Worm (Caenorhabditis elegans) whole organism, L4 larva: ENCODE measurements around the gene F27E5.7.

Experiments
- D1046.2 ChIP-seq: fragments of 200-800 bp; sonication (Bioruptor generic); IDR thresholded peaks from 2 replicates; pipeline ENCODE4 v1.3.6; 2022; ENCODE audit warnings: missing genetic modification characterization, missing compliant biosample characterization
- F10B5.3 ChIP-seq: sonication (generic microtip); optimal IDR thresholded peaks from 2 replicates; lab custom pipeline; 2016; ENCODE audit warnings: mild to moderate bottlenecking, missing genetic modification characterization, missing compliant biosample characterization
- F26F4.8 ChIP-seq: fragments of 200-800 bp; sonication (Bioruptor generic); conservative IDR thresholded peaks from 2 replicates; pipeline ENCODE4 v1.3.6; 2022; ENCODE audit warnings: missing genetic modification characterization, missing compliant biosample characterization
- F37D6.2 ChIP-seq: sonication (generic microtip); optimal IDR thresholded peaks from 2 replicates; lab custom pipeline; 2016; ENCODE audit warnings: mild to moderate bottlenecking, missing genetic modification characterization, missing compliant biosample characterization
- F49E8.2 ChIP-seq: sonication (generic microtip); optimal IDR thresholded peaks from 2 replicates; lab custom pipeline; 2016; ENCODE audit warnings: missing compliant biosample characterization, mild to moderate bottlenecking, missing genetic modification characterization, borderline replicate concordance
- R02D3.7 ChIP-seq: fragments of 150-350 bp; sonication (generic microtip); optimal IDR thresholded peaks from 3 replicates; lab custom pipeline; 2014; ENCODE audit warnings: missing biosample characterization, missing genetic modification characterization
- T20F7.1 ChIP-seq: fragments of 200-800 bp; sonication (Bioruptor generic); optimal IDR thresholded peaks from 2 replicates; lab custom pipeline; 2018; ENCODE audit warnings: mild to moderate bottlenecking, missing genetic modification characterization, missing compliant biosample characterization
- ZK546.5 ChIP-seq, 2 experiments: sonication (generic microtip); optimal IDR thresholded peaks; 2 replicates each; lab custom pipeline; 2017; ENCODE audit warnings: missing biosample characterization in 2 of 2, missing genetic modification characterization in 2 of 2
- aly-2 ChIP-seq: sonication (generic microtip); optimal IDR thresholded peaks from 2 replicates; lab custom pipeline; 2018; ENCODE audit warnings: missing biosample characterization, missing genetic modification characterization
- attf-4 ChIP-seq: sonication (generic microtip); optimal IDR thresholded peaks from 3 replicates; lab custom pipeline; 2017; ENCODE audit warnings: missing biosample characterization, missing genetic modification characterization
- ceh-32 ChIP-seq: sonication (generic microtip); optimal IDR thresholded peaks from 2 replicates; lab custom pipeline; 2016; ENCODE audit warnings: mild to moderate bottlenecking, missing genetic modification characterization, missing compliant biosample characterization; ENCODE audit not compliant: poor library complexity
- ceh-62 ChIP-seq: sonication (generic microtip); optimal IDR thresholded peaks from 2 replicates; lab custom pipeline; 2017; ENCODE audit warnings: missing biosample characterization, missing genetic modification characterization
- cey-2 ChIP-seq: sonication (generic microtip); optimal IDR thresholded peaks from 3 replicates; lab custom pipeline; 2017; ENCODE audit warnings: missing genetic modification characterization, mild to moderate bottlenecking, missing compliant biosample characterization, antibody characterized with exemption, borderline replicate concordance; ENCODE audit not compliant: insufficient read depth
- daf-12 ChIP-seq: fragments of 150-350 bp; optimal IDR thresholded peaks from 2 replicates; lab custom pipeline; 2014; ENCODE audit warnings: missing biosample characterization, missing genetic modification reagents, missing genetic modification characterization
- daf-16 ChIP-seq, 3 experiments: sonication (generic microtip); optimal IDR thresholded peaks; 2 replicates each; lab custom pipeline; 2016 to 2017; ENCODE audit warnings: missing genetic modification characterization in 3 of 3, missing genetic modification reagents in 3 of 3, mild to moderate bottlenecking in 2 of 3, missing compliant biosample characterization in 2 of 3, missing biosample characterization in 1 of 3, moderate library complexity in 1 of 3
- daf-19 ChIP-seq: fragments of 200-800 bp; sonication (Bioruptor generic); conservative IDR thresholded peaks from 2 replicates; pipeline ENCODE4 v1.3.6; 2022; ENCODE audit warnings: missing genetic modification characterization, missing compliant biosample characterization
- dmd-6 ChIP-seq: fragments of 200-800 bp; sonication (Bioruptor generic); IDR thresholded peaks from 2 replicates; pipeline ENCODE4 v1.3.6; 2022; ENCODE audit warnings: missing genetic modification reagents, missing genetic modification characterization, missing compliant biosample characterization
- dmd-8 ChIP-seq: fragments of 200-800 bp; sonication (Bioruptor generic); IDR thresholded peaks from 2 replicates; pipeline ENCODE4 v1.3.6; 2022; ENCODE audit warnings: missing genetic modification characterization, missing compliant biosample characterization
- dve-1 ChIP-seq: sonication (generic microtip); optimal IDR thresholded peaks from 2 replicates; lab custom pipeline; 2017; ENCODE audit warnings: antibody characterized with exemption, mild to moderate bottlenecking, missing genetic modification characterization, missing compliant biosample characterization; ENCODE audit not compliant: insufficient read depth
- egl-27 ChIP-seq: sonication (generic microtip); optimal IDR thresholded peaks from 3 replicates; lab custom pipeline; 2017; ENCODE audit warnings: missing biosample characterization, missing genetic modification reagents, missing genetic modification characterization
- egl-43 ChIP-seq: fragments of 200-800 bp; sonication (Bioruptor generic); IDR thresholded peaks from 2 replicates; pipeline ENCODE4 v1.3.6; 2022; ENCODE audit warnings: missing genetic modification reagents, missing genetic modification characterization, missing compliant biosample characterization
- hlh-11 ChIP-seq: fragments of 200-800 bp; sonication (Bioruptor generic); optimal IDR thresholded peaks from 2 replicates; lab custom pipeline; 2018; ENCODE audit warnings: mild to moderate bottlenecking, missing genetic modification characterization, missing compliant biosample characterization
- hlh-30 ChIP-seq: sonication (generic microtip); optimal IDR thresholded peaks from 2 replicates; lab custom pipeline; 2017; ENCODE audit warnings: antibody characterized with exemption, mild to moderate bottlenecking, missing genetic modification characterization, missing compliant biosample characterization; ENCODE audit not compliant: insufficient read depth
- lim-7 ChIP-seq: fragments of 200-800 bp; sonication (Bioruptor generic); IDR thresholded peaks from 2 replicates; pipeline ENCODE4 v1.3.6; 2022; ENCODE audit warnings: missing genetic modification characterization, missing compliant biosample characterization
- lin-13 ChIP-seq: fragments of 150-350 bp; optimal IDR thresholded peaks from 2 replicates; lab custom pipeline; 2014; ENCODE audit warnings: missing biosample characterization, missing genetic modification reagents, missing genetic modification characterization
- lin-29 ChIP-seq: fragments of 200-800 bp; sonication (Bioruptor generic); IDR thresholded peaks from 2 replicates; pipeline ENCODE4 v1.3.6; 2022; ENCODE audit warnings: missing genetic modification reagents, missing genetic modification characterization, missing compliant biosample characterization
- lin-38 ChIP-seq: fragments of 200-800 bp; sonication (Bioruptor generic); IDR thresholded peaks from 2 replicates; pipeline ENCODE4 v1.3.6; 2022; ENCODE audit warnings: missing genetic modification reagents, missing genetic modification characterization, missing compliant biosample characterization
- lir-3 ChIP-seq: sonication (generic microtip); optimal IDR thresholded peaks from 2 replicates; lab custom pipeline; 2016; ENCODE audit warnings: mild to moderate bottlenecking, missing genetic modification characterization, missing compliant biosample characterization
- madf-5 ChIP-seq, 2 experiments: fragments of 200-800 bp; sonication (Bioruptor generic); IDR thresholded peaks; 2 replicates each; pipeline ENCODE4 v1.3.6; 2022; ENCODE audit warnings: missing compliant biosample characterization in 2 of 2, missing genetic modification characterization in 2 of 2
- mep-1 ChIP-seq: fragments of 150-350 bp; sonication (generic microtip); optimal IDR thresholded peaks from 3 replicates; lab custom pipeline; 2014; ENCODE audit warnings: missing biosample characterization, missing genetic modification characterization
- mxl-2 ChIP-seq: fragments of 200-800 bp; sonication (Bioruptor generic); conservative IDR thresholded peaks from 2 replicates; pipeline ENCODE4 v1.3.6; 2022; ENCODE audit warnings: missing genetic modification reagents, missing genetic modification characterization, missing compliant biosample characterization
- nhr-10 ChIP-seq: fragments of 150-350 bp; optimal IDR thresholded peaks from 2 replicates; lab custom pipeline; 2014; ENCODE audit warnings: missing biosample characterization, missing genetic modification characterization
- nhr-102 ChIP-seq: sonication (generic microtip); optimal IDR thresholded peaks from 2 replicates; lab custom pipeline; 2016; ENCODE audit warnings: mild to moderate bottlenecking, missing genetic modification characterization, moderate library complexity, missing compliant biosample characterization
- nhr-11 ChIP-seq: fragments of 150-350 bp; optimal IDR thresholded peaks from 2 replicates; lab custom pipeline; 2014; ENCODE audit warnings: missing biosample characterization, missing genetic modification characterization
- nhr-28 ChIP-seq: fragments of 150-350 bp; optimal IDR thresholded peaks from 2 replicates; lab custom pipeline; 2014; ENCODE audit warnings: missing biosample characterization, missing genetic modification characterization
- nhr-41 ChIP-seq: fragments of 200-800 bp; sonication (Bioruptor generic); IDR thresholded peaks from 2 replicates; pipeline ENCODE4 v1.3.6; 2022; ENCODE audit warnings: missing genetic modification reagents, missing genetic modification characterization, missing compliant biosample characterization
- nhr-42 ChIP-seq: fragments of 200-800 bp; sonication (Bioruptor generic); IDR thresholded peaks from 2 replicates; pipeline ENCODE4 v1.3.6; 2022; ENCODE audit warnings: missing genetic modification characterization, missing compliant biosample characterization
- nhr-6 ChIP-seq: fragments of 150-350 bp; optimal IDR thresholded peaks from 2 replicates; lab custom pipeline; 2014; ENCODE audit warnings: missing biosample characterization, missing genetic modification characterization
- nhr-77 ChIP-seq: fragments of 150-350 bp; optimal IDR thresholded peaks from 2 replicates; lab custom pipeline; 2014; ENCODE audit warnings: missing biosample characterization, missing genetic modification characterization
- pha-4 ChIP-seq, 2 experiments: fragments of 150-350 bp in 1 of 2; fragments of 200-800 bp in 1 of 2; sonication (Bioruptor generic) in 1 of 2; IDR thresholded peaks in 1 of 2; optimal IDR thresholded peaks in 1 of 2; 2 replicates each; pipeline versions ENCODE4 v1.3.6 to Lab custom; 2014 to 2022; ENCODE audit warnings: missing genetic modification characterization in 2 of 2, missing genetic modification reagents in 2 of 2, missing biosample characterization in 1 of 2, missing compliant biosample characterization in 1 of 2
- php-3 ChIP-seq: fragments of 200-800 bp; sonication (Bioruptor generic); IDR thresholded peaks from 2 replicates; pipeline ENCODE4 v1.3.6; 2022; ENCODE audit warnings: missing genetic modification reagents, missing genetic modification characterization, missing compliant biosample characterization
- pqm-1 ChIP-seq: sonication (generic microtip); optimal IDR thresholded peaks from 2 replicates; lab custom pipeline; 2017; ENCODE audit warnings: missing biosample characterization, missing genetic modification characterization
- rbr-2 ChIP-seq: sonication (generic microtip); optimal IDR thresholded peaks from 2 replicates; lab custom pipeline; 2016; ENCODE audit warnings: missing genotype, missing genetic modification characterization, missing compliant biosample characterization
- snpc-4 ChIP-seq: fragments of 150-350 bp; optimal IDR thresholded peaks from 2 replicates; lab custom pipeline; 2014; ENCODE audit warnings: missing biosample characterization, missing genetic modification characterization
- tag-97 ChIP-seq: fragments of 200-800 bp; sonication (Bioruptor generic); IDR thresholded peaks from 2 replicates; pipeline ENCODE4 v1.3.6; 2022; ENCODE audit warnings: missing genetic modification characterization, missing compliant biosample characterization
- unc-130 ChIP-seq: sonication (generic microtip); optimal IDR thresholded peaks from 2 replicates; lab custom pipeline; 2016; ENCODE audit warnings: missing genetic modification reagents, missing genetic modification characterization, missing compliant biosample characterization
- unc-62 ChIP-seq, 3 experiments: fragments of 150-350 bp in 1 of 3; sonication (generic microtip); optimal IDR thresholded peaks in 2 of 3; peaks in 1 of 3; 1 replicate in 1 of 3; 2 replicates in 2 of 3; lab custom pipeline; 2014 to 2017; ENCODE audit warnings: missing biosample characterization in 3 of 3, missing genetic modification characterization in 3 of 3, missing genetic modification reagents in 3 of 3, missing genotype in 1 of 3
- zag-1 ChIP-seq: fragments of 150-350 bp; optimal IDR thresholded peaks from 2 replicates; lab custom pipeline; 2014; ENCODE audit warnings: missing biosample characterization, missing genetic modification characterization
- zip-2 ChIP-seq: fragments of 150-350 bp; optimal IDR thresholded peaks from 2 replicates; lab custom pipeline; 2014; ENCODE audit warnings: missing biosample characterization, missing genetic modification characterization
- ztf-11 ChIP-seq: fragments of 150-350 bp; optimal IDR thresholded peaks from 2 replicates; lab custom pipeline; 2014; ENCODE audit warnings: missing biosample characterization, missing genetic modification characterization
- ztf-7 ChIP-seq: fragments of 150-350 bp; optimal IDR thresholded peaks from 2 replicates; lab custom pipeline; 2014; ENCODE audit warnings: missing biosample characterization, missing genetic modification characterization

Gene F27E5.7

DNA sequence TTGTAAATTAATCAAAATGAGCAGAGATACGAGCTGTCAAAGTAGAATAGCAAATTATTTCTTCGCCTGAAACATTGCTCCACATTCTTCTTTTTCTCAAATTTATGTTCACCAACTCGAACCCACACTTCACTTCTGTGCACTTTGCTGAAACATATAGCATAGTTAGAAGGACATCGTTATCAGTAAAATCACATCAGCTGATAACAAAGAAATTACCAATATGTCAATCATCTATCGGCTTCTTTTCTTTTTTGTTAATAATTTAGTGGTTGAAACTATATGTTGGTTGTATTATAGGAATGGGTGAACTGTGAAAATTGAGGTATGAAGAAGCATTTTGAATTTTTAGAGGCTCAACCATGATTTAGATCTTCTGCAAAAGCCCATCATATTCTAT, 27.3 kb upstream of the F27E5.7 start:
- TF ChIP-seq nhr-6 (no peak), hlh-30 (tag; lab: Kevin White, UChicago) (no peak), ZK546.5 (tag; optimal IDR thresholded peaks at IDR 0.05; lab: Kevin White, UChicago) (no peak), ztf-7 (tag; lab: Kevin White, UChicago) (no peak), pha-4 (GFP tag; IDR thresholded peaks at IDR 0.05; lab: Robert Waterston, UW) (no peak), pha-4 (tag; optimal IDR thresholded peaks at IDR 0.05; lab: Kevin White, UChicago) (no peak), mxl-2 (no peak), daf-16 (GFP tag; optimal IDR thresholded peaks at IDR 0.05; lab: Kevin White, UChicago) (no peak), daf-16 (tag; optimal IDR thresholded peaks at IDR 0.05; lab: Kevin White, UChicago) (peak; percentile 55), madf-5 (GFP tag; IDR thresholded peaks at IDR 0.05; lab: Robert Waterston, UW) (no peak), nhr-102 (no peak), unc-62 (GFP tag; optimal IDR thresholded peaks at IDR 0.05 in 1 of 2; lab: Kevin White, UChicago) (peak in 1 of 2 experiments; percentile 51), unc-62 (tag; optimal IDR thresholded peaks at IDR 0.05; lab: Kevin White, UChicago) (no peak), lin-13 (GFP tag; lab: Kevin White, UChicago) (no peak), daf-12 (tag; lab: Kevin White, UChicago) (no peak), daf-19 (GFP tag; lab: Robert Waterston, UW) (no peak), aly-2 (no peak), lim-7 (GFP tag; lab: Robert Waterston, UW) (no peak), D1046.2 (GFP tag; lab: Robert Waterston, UW) (no peak), nhr-10 (no peak), cey-2 (no peak), egl-43 (GFP tag; lab: Robert Waterston, UW) (no peak), F26F4.8 (GFP tag; lab: Robert Waterston, UW) (no peak), attf-4 (no peak), nhr-11 (tag; lab: Kevin White, UChicago) (no peak), T20F7.1 (GFP tag; lab: Kevin White, UChicago) (peak; percentile 44), hlh-11 (peak; percentile 52), ceh-62 (tag; lab: Kevin White, UChicago) (no peak), tag-97 (GFP tag; lab: Robert Waterston, UW) (no peak), egl-27 (no peak), rbr-2 (tag; lab: Kevin White, UChicago) (no peak), mep-1 (no peak), nhr-77 (peak; percentile 37), unc-130 (GFP tag; lab: Kevin White, UChicago) (no peak), nhr-41 (GFP tag; lab: Robert Waterston, UW) (no peak), lin-29 (GFP tag; lab: Robert Waterston, UW) (no peak), pqm-1 (tag; lab: Kevin White, UChicago) (peak; percentile 74), dmd-8 (GFP tag; lab: Robert Waterston, UW) (no peak), dve-1 (tag; lab: Kevin White, UChicago) (peak; percentile 60), nhr-42 (GFP tag; lab: Robert Waterston, UW) (no peak), R02D3.7 (tag; lab: Kevin White, UChicago) (no peak), dmd-6 (GFP tag; lab: Robert Waterston, UW) (peak; percentile 62), F10B5.3 (tag; lab: Kevin White, UChicago) (no peak), ceh-32 (tag; lab: Kevin White, UChicago) (no peak), snpc-4 (tag; lab: Kevin White, UChicago) (no peak), zag-1 (tag; lab: Kevin White, UChicago) (no peak), zip-2 (no peak), ztf-11 (tag; lab: Kevin White, UChicago) (no peak), nhr-28 (tag; lab: Kevin White, UChicago) (peak; percentile 86), F37D6.2 (tag; lab: Kevin White, UChicago) (no peak), F49E8.2 (no peak), lin-38 (no peak), php-3 (GFP tag; lab: Robert Waterston, UW) (peak; percentile 28; the same call in 1 of the 2 replicates), lir-3 (tag; lab: Kevin White, UChicago) (no peak)
